Fruit fly (Drosophila melanogaster): ENCODE measurements around the gene ckd.

DNA sequence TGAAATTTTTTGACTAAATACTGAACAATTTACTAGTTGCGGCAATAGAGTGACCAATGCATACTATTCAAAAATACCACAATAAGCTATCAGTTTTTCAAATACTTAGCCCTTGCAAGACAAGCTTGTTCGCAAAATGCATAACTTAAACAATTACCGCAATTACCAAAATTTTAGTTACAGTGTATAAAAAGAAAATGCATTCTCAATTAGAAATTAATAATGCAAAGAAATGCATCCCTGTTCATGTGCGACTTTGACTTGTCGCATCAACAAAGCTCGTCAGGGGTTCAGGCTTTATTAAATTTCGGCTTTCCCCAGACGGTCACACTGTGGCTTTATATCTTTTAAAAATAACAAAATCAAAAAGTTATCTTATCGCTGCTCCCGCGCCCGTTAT lies 38.8 kb upstream of the ckd start, which contains the start of the genes hob and nSMase:
- TF ChIP-seq usp (GFP tag; optimal IDR thresholded peaks at IDR 0.05) (no peak), EcR (GFP tag; optimal IDR thresholded peaks at IDR 0.05) (no peak), psq (optimal IDR thresholded peaks at IDR 0.05) (no peak)
